Fruit fly (Drosophila melanogaster) whole organism, embryonic: ENCODE results near the gene CG18749.
A peak's percentile ranks its signal among the peaks of the same experiment; 100 is the strongest.

Experiments
- Antp ChIP-seq: fragments of 200-800 bp; sonication (Bioruptor generic); optimal IDR thresholded peaks from 3 replicates; lab custom pipeline; 2016; ENCODE audit warnings: missing biosample characterization, missing genetic modification characterization
- Asciz ChIP-seq: fragments of 200-800 bp; sonication (Bioruptor generic); optimal IDR thresholded peaks from 2 replicates; lab custom pipeline; 2017; ENCODE audit warnings: missing biosample characterization, mild to moderate bottlenecking, missing genetic modification characterization, missing genetic modification reagents
- Atf3 ChIP-seq: fragments of 200-800 bp; sonication (Bioruptor generic); optimal IDR thresholded peaks from 3 replicates; lab custom pipeline; 2016; ENCODE audit warnings: missing biosample characterization, missing genetic modification characterization
- BEAF-32 ChIP-seq: fragments of 200-800 bp; sonication (Bioruptor generic); optimal IDR thresholded peaks from 3 replicates; lab custom pipeline; 2017; ENCODE audit warnings: missing biosample characterization, missing genetic modification characterization, mild to moderate bottlenecking, moderate library complexity, missing genetic modification reagents
- CG10267 ChIP-seq: fragments of 200-800 bp; sonication (Bioruptor generic); optimal IDR thresholded peaks from 2 replicates; lab custom pipeline; 2018; ENCODE audit warnings: missing biosample characterization, mild to moderate bottlenecking, missing genetic modification characterization, moderate library complexity
- CG11247 ChIP-seq: fragments of 200-800 bp; sonication (Bioruptor generic); IDR thresholded peaks from 2 replicates; pipeline ENCODE4 v1.3.6; 2022; ENCODE audit warnings: missing biosample characterization, missing genetic modification characterization
- CG11723 ChIP-seq: fragments of 200-800 bp; sonication (Bioruptor generic); optimal IDR thresholded peaks from 2 replicates; lab custom pipeline; 2017; ENCODE audit warnings: missing biosample characterization, mild to moderate bottlenecking, missing genetic modification characterization
- CG12391 ChIP-seq: fragments of 200-800 bp; sonication (Bioruptor generic); optimal IDR thresholded peaks from 3 replicates; lab custom pipeline; 2018; ENCODE audit warnings: missing biosample characterization, mild to moderate bottlenecking, missing genetic modification characterization, moderate library complexity
- CG12769 ChIP-seq: fragments of 200-800 bp; sonication (Bioruptor generic); optimal IDR thresholded peaks from 2 replicates; lab custom pipeline; 2019; ENCODE audit warnings: missing biosample characterization, mild to moderate bottlenecking, missing genetic modification characterization, moderate library complexity
- CG15514 ChIP-seq: fragments of 200-800 bp; sonication (Bioruptor generic); optimal IDR thresholded peaks from 3 replicates; lab custom pipeline; 2017; ENCODE audit warnings: missing biosample characterization, missing genetic modification characterization, mild to moderate bottlenecking, moderate library complexity, missing genetic modification reagents
- CG17361 ChIP-seq: fragments of 200-800 bp; sonication (Bioruptor generic); IDR thresholded peaks from 3 replicates; pipeline ENCODE4 v1.3.6; 2022; ENCODE audit warnings: missing biosample characterization, missing genetic modification characterization
- CG2202 ChIP-seq: fragments of 200-800 bp; sonication (Bioruptor generic); optimal IDR thresholded peaks from 2 replicates; lab custom pipeline; 2018; ENCODE audit warnings: missing biosample characterization, mild to moderate bottlenecking, missing genetic modification characterization
- CG32532 ChIP-seq: fragments of 200-800 bp; sonication (Bioruptor generic); IDR thresholded peaks from 2 replicates; pipeline ENCODE4 v1.3.6; 2022; ENCODE audit warnings: missing biosample characterization, missing genetic modification characterization
- CG4854 ChIP-seq: fragments of 200-800 bp; sonication (Bioruptor generic); optimal IDR thresholded peaks from 2 replicates; lab custom pipeline; 2016; ENCODE audit warnings: missing biosample characterization, missing genetic modification characterization, inconsistent platforms
- CG5180 ChIP-seq: fragments of 200-800 bp; sonication (Bioruptor generic); optimal IDR thresholded peaks from 3 replicates; lab custom pipeline; 2017; ENCODE audit warnings: missing biosample characterization, missing genetic modification characterization, mild to moderate bottlenecking, moderate library complexity, missing genetic modification reagents
- CG6791 ChIP-seq: fragments of 200-800 bp; sonication (Bioruptor generic); IDR thresholded peaks from 3 replicates; pipeline ENCODE4 v1.3.6; 2022; ENCODE audit warnings: missing biosample characterization, missing genetic modification characterization; ENCODE audit not compliant: partially characterized antibody
- CG8944 ChIP-seq: fragments of 200-800 bp; sonication (Bioruptor generic); optimal IDR thresholded peaks from 3 replicates; lab custom pipeline; 2016; ENCODE audit warnings: missing biosample characterization, missing genetic modification characterization
- CG9437 ChIP-seq: fragments of 200-800 bp; sonication (Bioruptor generic); optimal IDR thresholded peaks from 2 replicates; lab custom pipeline; 2018; ENCODE audit warnings: missing biosample characterization, mild to moderate bottlenecking, missing genetic modification characterization
- CG9797 ChIP-seq: fragments of 200-800 bp; sonication (Bioruptor generic); optimal IDR thresholded peaks from 3 replicates; lab custom pipeline; 2018; ENCODE audit warnings: missing biosample characterization, mild to moderate bottlenecking, missing genetic modification characterization
- CTCF ChIP-seq: fragments of 200-800 bp; sonication (Bioruptor generic); optimal IDR thresholded peaks from 2 replicates; lab custom pipeline; 2017; ENCODE audit warnings: missing biosample characterization, mild to moderate bottlenecking, missing genetic modification characterization, moderate library complexity
- D ChIP-seq, 2 experiments: fragments of 200-800 bp in 1 of 2; fragments of >200 bp in 1 of 2; sonication (Bioruptor generic) in 1 of 2; optimal IDR thresholded peaks; 2 replicates in 1 of 2; 3 replicates in 1 of 2; lab custom pipeline; 2017; ENCODE audit warnings: mild to moderate bottlenecking in 1 of 2, missing biosample characterization in 1 of 2, missing genetic modification characterization in 1 of 2, missing genetic modification reagents in 1 of 2
- Dip2 ChIP-seq: fragments of 200-800 bp; sonication (Bioruptor generic); IDR thresholded peaks from 2 replicates; pipeline ENCODE4 v1.3.6; 2022; ENCODE audit warnings: missing biosample characterization, missing genetic modification characterization
- Ets65A ChIP-seq: fragments of 200-800 bp; sonication (Bioruptor generic); peaks from one replicate; lab custom pipeline; 2016; ENCODE audit warnings: missing biosample characterization, missing genetic modification characterization
- Fer2 ChIP-seq: fragments of 200-800 bp; sonication (Bioruptor generic); optimal IDR thresholded peaks from 2 replicates; lab custom pipeline; 2018; ENCODE audit warnings: missing biosample characterization, mild to moderate bottlenecking, missing genetic modification characterization, moderate library complexity
- Jarid2 ChIP-seq: fragments of 200-800 bp; sonication (Bioruptor generic); optimal IDR thresholded peaks from 3 replicates; lab custom pipeline; 2017; ENCODE audit warnings: mild to moderate bottlenecking, missing biosample characterization, missing genetic modification reagents, missing genetic modification characterization
- NFAT ChIP-seq: fragments of 200-800 bp; sonication (Bioruptor generic); IDR thresholded peaks from 2 replicates; pipeline ENCODE4 v1.3.6; 2022; ENCODE audit warnings: missing biosample characterization, missing genetic modification characterization
- Neu2 ChIP-seq: fragments of 200-800 bp; sonication (Bioruptor generic); optimal IDR thresholded peaks from 3 replicates; lab custom pipeline; 2016; ENCODE audit warnings: missing biosample characterization, missing genetic modification characterization, borderline replicate concordance
- Side ChIP-seq: fragments of 200-800 bp; sonication (Bioruptor generic); optimal IDR thresholded peaks from 2 replicates; lab custom pipeline; 2016; ENCODE audit warnings: missing biosample characterization, missing genetic modification characterization
- Trl ChIP-seq, 3 experiments: fragments of >200 bp in 2 of 3; fragments of 200-800 bp in 1 of 3; sonication (Bioruptor generic) in 1 of 3; optimal IDR thresholded peaks; 2 replicates in 1 of 3; 3 replicates in 2 of 3; lab custom pipeline; 2016 to 2017; ENCODE audit warnings: missing biosample characterization in 1 of 3, missing genetic modification characterization in 1 of 3
- ara ChIP-seq: fragments of 200-800 bp; sonication (Bioruptor generic); IDR thresholded peaks from 2 replicates; pipeline ENCODE4 v1.3.6; 2022; ENCODE audit warnings: missing biosample characterization, missing genetic modification characterization
- ase ChIP-seq: fragments of 200-800 bp; sonication (Bioruptor generic); IDR thresholded peaks from 3 replicates; pipeline ENCODE4 v1.3.6; 2022; ENCODE audit warnings: missing biosample characterization, missing genetic modification characterization
- bab2 ChIP-seq: fragments of 200-800 bp; sonication (Bioruptor generic); optimal IDR thresholded peaks from 2 replicates; lab custom pipeline; 2016; ENCODE audit warnings: missing biosample characterization, missing genetic modification characterization
- cato ChIP-seq: fragments of 200-800 bp; sonication (Bioruptor generic); optimal IDR thresholded peaks from 2 replicates; lab custom pipeline; 2016; ENCODE audit warnings: missing biosample characterization, missing genetic modification characterization, borderline replicate concordance
- cg ChIP-seq: fragments of 200-800 bp; sonication (Bioruptor generic); optimal IDR thresholded peaks from 3 replicates; lab custom pipeline; 2019; ENCODE audit warnings: missing biosample characterization, mild to moderate bottlenecking, missing genetic modification characterization, moderate library complexity
- fd102C ChIP-seq: fragments of 200-800 bp; sonication (Bioruptor generic); optimal IDR thresholded peaks from 2 replicates; lab custom pipeline; 2018; ENCODE audit warnings: missing biosample characterization, mild to moderate bottlenecking, missing genetic modification characterization, moderate library complexity
- fru ChIP-seq: fragments of >200 bp; optimal IDR thresholded peaks from 2 replicates; lab custom pipeline; 2017
- ftz-f1 ChIP-seq: fragments of 200-800 bp; sonication (Bioruptor generic); optimal IDR thresholded peaks from 2 replicates; lab custom pipeline; 2016; ENCODE audit warnings: missing biosample characterization, missing genetic modification characterization
- grau ChIP-seq: fragments of 200-800 bp; optimal IDR thresholded peaks from 3 replicates; lab custom pipeline; 2019; ENCODE audit warnings: missing biosample characterization, mild to moderate bottlenecking, missing genetic modification characterization, moderate library complexity
- h ChIP-seq: fragments of >200 bp; optimal IDR thresholded peaks from 2 replicates; lab custom pipeline; 2017
- hkb ChIP-seq, 2 experiments: fragments of 200-800 bp in 1 of 2; fragments of >200 bp in 1 of 2; sonication (Bioruptor generic) in 1 of 2; IDR thresholded peaks in 1 of 2; optimal IDR thresholded peaks in 1 of 2; 2 replicates each; pipeline versions ENCODE4 v1.3.6 to Lab custom; 2017 to 2022; ENCODE audit warnings: missing biosample characterization in 1 of 2, missing genetic modification characterization in 1 of 2
- klu ChIP-seq: fragments of 200-800 bp; sonication (Bioruptor generic); IDR thresholded peaks from 2 replicates; pipeline ENCODE4 v1.3.6; 2022; ENCODE audit warnings: missing biosample characterization, missing genetic modification characterization
- lab ChIP-seq: fragments of 200-800 bp; sonication (Bioruptor generic); optimal IDR thresholded peaks from 3 replicates; lab custom pipeline; 2017; ENCODE audit warnings: missing biosample characterization, missing genetic modification characterization, mild to moderate bottlenecking, moderate library complexity, missing genetic modification reagents
- nau ChIP-seq: fragments of 200-800 bp; sonication (Bioruptor generic); optimal IDR thresholded peaks from 3 replicates; lab custom pipeline; 2017; ENCODE audit warnings: missing biosample characterization, mild to moderate bottlenecking, missing genetic modification characterization, missing genetic modification reagents
- p53 ChIP-seq: fragments of 200-800 bp; sonication (Bioruptor generic); optimal IDR thresholded peaks from 2 replicates; lab custom pipeline; 2016; ENCODE audit warnings: missing biosample characterization, missing genetic modification characterization
- pnt ChIP-seq: fragments of 200-800 bp; sonication (Bioruptor generic); optimal IDR thresholded peaks from 3 replicates; lab custom pipeline; 2016; ENCODE audit warnings: missing biosample characterization, missing genetic modification characterization
- ro ChIP-seq: fragments of 200-800 bp; sonication (Bioruptor generic); IDR thresholded peaks from 2 replicates; pipeline ENCODE4 v1.3.6; 2022; ENCODE audit warnings: missing biosample characterization, missing genetic modification characterization
- sima ChIP-seq: fragments of 200-800 bp; sonication (Bioruptor generic); optimal IDR thresholded peaks from 2 replicates; lab custom pipeline; 2016; ENCODE audit warnings: missing biosample characterization, missing genetic modification characterization
- ssp ChIP-seq: fragments of 200-800 bp; sonication (Bioruptor generic); IDR thresholded peaks from 2 replicates; pipeline ENCODE4 v1.3.6; 2022; ENCODE audit warnings: missing biosample characterization, missing genetic modification characterization
- tin ChIP-seq: fragments of 200-800 bp; sonication (Bioruptor generic); optimal IDR thresholded peaks from 3 replicates; lab custom pipeline; 2016; ENCODE audit warnings: missing biosample characterization, missing genetic modification characterization
- zfh1 ChIP-seq: fragments of 200-800 bp; sonication (Bioruptor generic); IDR thresholded peaks from 3 replicates; pipeline ENCODE4 v1.3.6; 2022; ENCODE audit warnings: missing biosample characterization, missing genetic modification characterization

CG18749 gene

DNA sequence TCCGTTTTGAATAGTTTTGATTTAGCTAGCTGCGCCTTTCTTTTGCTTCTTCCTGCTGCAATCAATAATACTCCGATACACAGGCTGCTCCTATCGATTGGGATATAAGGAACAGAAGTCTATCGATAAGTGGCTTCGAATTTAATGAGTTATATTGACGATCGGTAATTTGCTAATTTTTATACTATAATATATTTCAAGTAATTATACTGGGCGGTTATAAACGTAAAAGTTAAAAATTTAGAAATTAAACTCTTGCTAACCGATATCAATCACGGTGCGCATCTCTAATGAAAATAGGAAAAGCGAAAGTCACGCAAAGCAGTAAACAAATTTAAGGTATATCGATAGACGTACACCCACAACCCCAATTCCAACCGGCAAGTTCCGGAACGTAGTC is at the start of gene CG18749, which contains the start of the genes CG9636 and CG33722 (continued):
- TF ChIP-seq fru, result no peak
- TF ChIP-seq CG15514 (GFP tag; lab: Kevin White, UChicago), result peak; percentile 96
- peak; percentile 43 for TF ChIP-seq CG4854 (GFP tag; lab: Kevin White, UChicago)
- TF ChIP-seq pnt (GFP tag; lab: Kevin White, UChicago), result peak; percentile 18
- TF ChIP-seq Trl (optimal IDR thresholded peaks at IDR 0.05; lab: Kevin White, UChicago), result no peak
- TF ChIP-seq Trl (GFP tag; optimal IDR thresholded peaks at IDR 0.05; lab: Kevin White, UChicago), result peak; percentile 48
- TF ChIP-seq CG9797 (GFP tag; lab: Kevin White, UChicago), result peak; percentile 26
- no peak for TF ChIP-seq D (optimal IDR thresholded peaks at IDR 0.05; lab: Kevin White, UChicago)
- peak; percentile 10 for TF ChIP-seq D (GFP tag; optimal IDR thresholded peaks at IDR 0.05; lab: Kevin White, UChicago)
- TF ChIP-seq Dip2 (GFP tag; lab: Robert Waterston, UW), result no peak
- TF ChIP-seq sima, result no peak
- TF ChIP-seq tin (GFP tag; lab: Kevin White, UChicago), result peak; percentile 82
- no peak for TF ChIP-seq CG5180 (GFP tag; lab: Kevin White, UChicago)
- peak; percentile 94 for TF ChIP-seq BEAF-32 (GFP tag; lab: Kevin White, UChicago)
- peak; percentile 38 for TF ChIP-seq Asciz
- TF ChIP-seq Antp, result peak; percentile 24
- TF ChIP-seq Side (GFP tag; lab: Kevin White, UChicago), result peak; percentile 56
- TF ChIP-seq CG2202, result peak; percentile 47
- no peak for TF ChIP-seq NFAT (GFP tag; lab: Robert Waterston, UW)
- TF ChIP-seq p53, result no peak
- peak; percentile 79 for TF ChIP-seq CG10267 (tag; lab: Kevin White, UChicago)
- peak; percentile 50 for TF ChIP-seq nau
- TF ChIP-seq Jarid2 (GFP tag; lab: Kevin White, UChicago), result no peak
- peak; percentile 43; the same call in 1 of the 2 replicates for TF ChIP-seq ara
- TF ChIP-seq h, result no peak
- TF ChIP-seq cg (GFP tag; lab: Kevin White, UChicago), result no peak
- peak; percentile 55 for TF ChIP-seq CG11723 (GFP tag; lab: Kevin White, UChicago)
- no peak for TF ChIP-seq hkb (optimal IDR thresholded peaks at IDR 0.05; lab: Kevin White, UChicago)
- TF ChIP-seq hkb (GFP tag; IDR thresholded peaks at IDR 0.05; lab: Robert Waterston, UW), result peak; percentile 77
- peak; percentile 32 for TF ChIP-seq cato
- peak; percentile 37; the same call in 1 of the 3 replicates for TF ChIP-seq zfh1
- TF ChIP-seq ase (GFP tag; lab: Robert Waterston, UW), result no peak
- TF ChIP-seq bab2 (GFP tag; lab: Kevin White, UChicago), result no peak
- TF ChIP-seq CG12769 (tag; lab: Kevin White, UChicago), result peak; percentile 46
- peak; percentile 35 for TF ChIP-seq Fer2 (tag; lab: Kevin White, UChicago)
- no peak for TF ChIP-seq lab (GFP tag; lab: Kevin White, UChicago)
- peak; percentile 10 for TF ChIP-seq CTCF
- TF ChIP-seq Neu2 (GFP tag; lab: Kevin White, UChicago), result no peak
- peak; percentile 80 for TF ChIP-seq CG17361 (GFP tag; lab: Robert Waterston, UW)
- TF ChIP-seq Atf3 (GFP tag; lab: Kevin White, UChicago), result no peak
- TF ChIP-seq CG8944 (GFP tag; lab: Kevin White, UChicago), result no peak
- TF ChIP-seq ro (GFP tag; lab: Robert Waterston, UW), result no peak
- peak; percentile 86 for TF ChIP-seq CG12391
- TF ChIP-seq CG11247 (GFP tag; lab: Robert Waterston, UW), result peak; percentile 61; the same call in 1 of the 2 replicates
- no peak for TF ChIP-seq ftz-f1 (GFP tag; lab: Kevin White, UChicago)
- TF ChIP-seq Ets65A (GFP tag; lab: Kevin White, UChicago), result peak; percentile 46
- peak; percentile 71 for TF ChIP-seq grau (tag; lab: Kevin White, UChicago)
- peak; percentile 59; the same call in 1 of the 2 replicates for TF ChIP-seq klu (GFP tag; lab: Robert Waterston, UW)
- TF ChIP-seq CG9437 (GFP tag; lab: Kevin White, UChicago), result peak; percentile 76
- TF ChIP-seq ssp (GFP tag; lab: Robert Waterston, UW), result peak; percentile 45; the same call in 1 of the 2 replicates
- TF ChIP-seq CG6791 (GFP tag; lab: Robert Waterston, UW), result peak; percentile 91
- TF ChIP-seq fd102C, result no peak
- TF ChIP-seq CG32532 (GFP tag; lab: Robert Waterston, UW), result peak; percentile 77
